Worm (Caenorhabditis elegans): ENCODE measurements around the gene Y39A3A.2.

ce11 chrIII:2049825-2050224, 7.6 kb downstream of the Y39A3A.2 start:
- TF ChIP-seq snpc-4 (tag; optimal IDR thresholded peaks at IDR 0.05) (no peak), ZK546.5 (tag; optimal IDR thresholded peaks at IDR 0.05) (no peak), blmp-1 (tag; optimal IDR thresholded peaks at IDR 0.05; ENCODE audit: insufficient read depth) (no peak)

Measured in whole organism, L2 larva.